Fruit fly (Drosophila melanogaster) whole organism, embryonic: ENCODE measurements around the gene CG5079.

Experiments
- B-H2 ChIP-seq: fragments of 200-800 bp; sonication (Bioruptor generic); optimal IDR thresholded peaks from 2 replicates; lab custom pipeline; 2018; ENCODE audit warnings: missing biosample characterization, mild to moderate bottlenecking, missing genetic modification characterization
- CG11695 ChIP-seq: fragments of 200-800 bp; sonication (Bioruptor generic); IDR thresholded peaks from 3 replicates; pipeline ENCODE4 v1.3.6; 2022; ENCODE audit warnings: missing biosample characterization, missing genetic modification characterization
- CG1602 ChIP-seq: fragments of 200-800 bp; sonication (Bioruptor generic); optimal IDR thresholded peaks from 3 replicates; lab custom pipeline; 2016; ENCODE audit warnings: missing biosample characterization, missing genetic modification characterization
- CG16813 ChIP-seq: fragments of 200-800 bp; sonication (Bioruptor generic); IDR thresholded peaks from 3 replicates; pipeline ENCODE4 v1.3.6; 2022; ENCODE audit warnings: missing biosample characterization, missing genetic modification characterization; ENCODE audit not compliant: partially characterized antibody
- CG17186 ChIP-seq: fragments of 200-800 bp; sonication (Bioruptor generic); optimal IDR thresholded peaks from 3 replicates; lab custom pipeline; 2017; ENCODE audit warnings: missing biosample characterization, missing genetic modification reagents, missing genetic modification characterization
- CG17359 ChIP-seq: fragments of 200-800 bp; sonication (Bioruptor generic); optimal IDR thresholded peaks from 3 replicates; lab custom pipeline; 2018; ENCODE audit warnings: missing biosample characterization, mild to moderate bottlenecking, missing genetic modification characterization, moderate library complexity
- CG17829 ChIP-seq: fragments of 200-800 bp; optimal IDR thresholded peaks from 2 replicates; lab custom pipeline; 2019; ENCODE audit warnings: missing biosample characterization, mild to moderate bottlenecking, missing genetic modification characterization, moderate library complexity
- CG18011 ChIP-seq: fragments of 200-800 bp; sonication (Bioruptor generic); optimal IDR thresholded peaks from 2 replicates; lab custom pipeline; 2017; ENCODE audit warnings: missing biosample characterization, missing genetic modification characterization, mild to moderate bottlenecking, moderate library complexity, missing genotype
- CG2116 ChIP-seq: fragments of 200-800 bp; sonication (Bioruptor generic); optimal IDR thresholded peaks from 3 replicates; lab custom pipeline; 2018; ENCODE audit warnings: missing biosample characterization, mild to moderate bottlenecking, missing genetic modification characterization
- CG2120 ChIP-seq: fragments of 200-800 bp; sonication (Bioruptor generic); optimal IDR thresholded peaks from 3 replicates; lab custom pipeline; 2016; ENCODE audit warnings: missing biosample characterization, missing genetic modification characterization
- CG2129 ChIP-seq: fragments of 200-800 bp; sonication (Bioruptor generic); IDR thresholded peaks from 2 replicates; pipeline ENCODE4 v1.3.6; 2022; ENCODE audit warnings: missing biosample characterization, missing genetic modification characterization; ENCODE audit not compliant: partially characterized antibody
- CG34224 ChIP-seq: fragments of 200-800 bp; sonication (Bioruptor generic); IDR thresholded peaks from 3 replicates; pipeline ENCODE4 v1.3.6; 2022; ENCODE audit warnings: missing biosample characterization, missing genetic modification characterization; ENCODE audit not compliant: partially characterized antibody
- CG34422 ChIP-seq: fragments of 200-800 bp; sonication (Bioruptor generic); IDR thresholded peaks from 3 replicates; pipeline ENCODE4 v1.3.6; 2022; ENCODE audit warnings: missing biosample characterization, missing genetic modification characterization
- CG4617 ChIP-seq: fragments of 200-800 bp; sonication (Bioruptor generic); optimal IDR thresholded peaks from 3 replicates; lab custom pipeline; 2016; ENCODE audit warnings: missing biosample characterization, missing genetic modification characterization, borderline replicate concordance
- CG4820 ChIP-seq: fragments of 200-800 bp; sonication (Bioruptor generic); optimal IDR thresholded peaks from 3 replicates; lab custom pipeline; 2016; ENCODE audit warnings: missing biosample characterization, missing genetic modification characterization
- CG5180 ChIP-seq: fragments of 200-800 bp; sonication (Bioruptor generic); optimal IDR thresholded peaks from 3 replicates; lab custom pipeline; 2017; ENCODE audit warnings: missing biosample characterization, missing genetic modification characterization, mild to moderate bottlenecking, moderate library complexity, missing genetic modification reagents
- CG6791 ChIP-seq: fragments of 200-800 bp; sonication (Bioruptor generic); IDR thresholded peaks from 3 replicates; pipeline ENCODE4 v1.3.6; 2022; ENCODE audit warnings: missing biosample characterization, missing genetic modification characterization; ENCODE audit not compliant: partially characterized antibody
- CG7357 ChIP-seq: fragments of 200-800 bp; sonication (Bioruptor generic); IDR thresholded peaks from 3 replicates; pipeline ENCODE4 v1.3.6; 2022; ENCODE audit warnings: missing biosample characterization, missing genetic modification characterization
- Dll ChIP-seq: fragments of 200-800 bp; sonication (Bioruptor generic); IDR thresholded peaks from 4 replicates; pipeline ENCODE4 v1.3.6; 2022; ENCODE audit warnings: missing biosample characterization, missing genetic modification characterization; ENCODE audit not compliant: partially characterized antibody
- Doc3 ChIP-seq: fragments of 200-800 bp; sonication (Bioruptor generic); IDR thresholded peaks from 3 replicates; pipeline ENCODE4 v1.3.6; 2022; ENCODE audit warnings: missing biosample characterization, missing genetic modification characterization; ENCODE audit not compliant: partially characterized antibody
- GATAe ChIP-seq: fragments of 200-800 bp; sonication (Bioruptor generic); conservative IDR thresholded peaks from 2 replicates; pipeline ENCODE4 v1.3.6; 2022; ENCODE audit warnings: missing biosample characterization, missing genetic modification characterization
- HLH3B ChIP-seq: fragments of 200-800 bp; sonication (Bioruptor generic); IDR thresholded peaks from 2 replicates; pipeline ENCODE4 v1.3.6; 2022; ENCODE audit warnings: missing biosample characterization, missing genetic modification characterization
- Meics ChIP-seq: fragments of 200-800 bp; sonication (Bioruptor generic); optimal IDR thresholded peaks from 2 replicates; lab custom pipeline; 2017; ENCODE audit warnings: missing biosample characterization, mild to moderate bottlenecking, missing genetic modification characterization
- Myb ChIP-seq: fragments of 200-800 bp; sonication (Bioruptor generic); optimal IDR thresholded peaks from 2 replicates; lab custom pipeline; 2016; ENCODE audit warnings: missing biosample characterization, missing genetic modification characterization
- Oli ChIP-seq: fragments of 200-800 bp; sonication (Bioruptor generic); optimal IDR thresholded peaks from 2 replicates; lab custom pipeline; 2018; ENCODE audit warnings: missing biosample characterization, mild to moderate bottlenecking, missing genetic modification characterization, moderate library complexity
- Opbp ChIP-seq: fragments of 200-800 bp; sonication (Bioruptor generic); IDR thresholded peaks from 3 replicates; pipeline ENCODE4 v1.3.6; 2022; ENCODE audit warnings: missing biosample characterization, missing genetic modification characterization; ENCODE audit not compliant: partially characterized antibody
- Ravus ChIP-seq: fragments of 200-800 bp; sonication (Bioruptor generic); IDR thresholded peaks from 2 replicates; pipeline ENCODE4 v1.3.6; 2022; ENCODE audit warnings: missing biosample characterization, missing genetic modification characterization
- Sin3A ChIP-seq: fragments of >200 bp; optimal IDR thresholded peaks from 2 replicates; lab custom pipeline; 2018
- Sox102F ChIP-seq: fragments of 200-800 bp; sonication (Bioruptor generic); optimal IDR thresholded peaks from 2 replicates; lab custom pipeline; 2018; ENCODE audit warnings: missing biosample characterization, mild to moderate bottlenecking, missing genetic modification characterization, moderate library complexity
- Sry-β ChIP-seq: fragments of 200-800 bp; sonication (Bioruptor generic); optimal IDR thresholded peaks from 2 replicates; lab custom pipeline; 2018; ENCODE audit warnings: missing biosample characterization, mild to moderate bottlenecking, missing genetic modification characterization, moderate library complexity
- Ssrp ChIP-seq: fragments of 200-800 bp; sonication (Bioruptor generic); optimal IDR thresholded peaks from 2 replicates; lab custom pipeline; 2018; ENCODE audit warnings: missing biosample characterization, mild to moderate bottlenecking, missing genetic modification characterization, moderate library complexity
- Xrp1 ChIP-seq: fragments of 200-800 bp; sonication (Bioruptor generic); IDR thresholded peaks from 2 replicates; pipeline ENCODE4 v1.3.6; 2022; ENCODE audit warnings: missing biosample characterization, missing genetic modification characterization
- bbx ChIP-seq: fragments of 200-800 bp; sonication (Bioruptor generic); IDR thresholded peaks from 2 replicates; pipeline ENCODE4 v1.3.6; 2022; ENCODE audit warnings: missing biosample characterization, missing genetic modification characterization; ENCODE audit not compliant: partially characterized antibody
- exex ChIP-seq: fragments of 200-800 bp; sonication (Bioruptor generic); optimal IDR thresholded peaks from 4 replicates; lab custom pipeline; 2018; ENCODE audit warnings: missing biosample characterization, mild to moderate bottlenecking, missing genetic modification characterization, moderate library complexity
- gfzf ChIP-seq: fragments of 200-800 bp; sonication (Bioruptor generic); optimal IDR thresholded peaks from 2 replicates; lab custom pipeline; 2016; ENCODE audit warnings: missing biosample characterization, mild to moderate bottlenecking, missing genetic modification characterization, moderate library complexity
- gt ChIP-seq: fragments of 200-800 bp; sonication (Bioruptor generic); IDR thresholded peaks from 2 replicates; pipeline ENCODE4 v1.3.6; 2022; ENCODE audit warnings: missing biosample characterization, missing genetic modification characterization
- hb ChIP-seq: fragments of 200-800 bp; sonication (Bioruptor generic); IDR thresholded peaks from 3 replicates; pipeline ENCODE4 v1.3.6; 2022; ENCODE audit warnings: missing biosample characterization, missing genetic modification characterization; ENCODE audit not compliant: partially characterized antibody
- mld ChIP-seq: fragments of 200-800 bp; sonication (Bioruptor generic); IDR thresholded peaks from 3 replicates; pipeline ENCODE4 v1.3.6; 2022; ENCODE audit warnings: missing biosample characterization, missing genetic modification characterization; ENCODE audit not compliant: partially characterized antibody
- pan ChIP-seq, 4 experiments: fragments of >200 bp in 3 of 4; fragments of 200-800 bp in 1 of 4; sonication (Bioruptor generic) in 1 of 4; optimal IDR thresholded peaks in 3 of 4; IDR thresholded peaks in 1 of 4; 2 replicates each; pipeline versions ENCODE4 v1.3.6 to Lab custom; 2017 to 2022; ENCODE audit warnings: missing biosample characterization in 2 of 4, missing genetic modification characterization in 2 of 4, mixed read lengths in 1 of 4
- prd ChIP-seq, 3 experiments: fragments of >200 bp in 2 of 3; fragments of 200-800 bp in 1 of 3; sonication (Bioruptor generic) in 1 of 3; optimal IDR thresholded peaks in 2 of 3; IDR thresholded peaks in 1 of 3; 2 replicates in 2 of 3; 3 replicates in 1 of 3; pipeline versions ENCODE4 v1.3.6 to Lab custom; 2017 to 2022; ENCODE audit warnings: missing biosample characterization in 1 of 3, missing genetic modification characterization in 1 of 3
- sd ChIP-seq: fragments of 200-800 bp; sonication (Bioruptor generic); optimal IDR thresholded peaks from 3 replicates; lab custom pipeline; 2018; ENCODE audit warnings: missing biosample characterization, mild to moderate bottlenecking, missing genetic modification characterization, moderate library complexity
- sob ChIP-seq: fragments of 200-800 bp; sonication (Bioruptor generic); IDR thresholded peaks from 2 replicates; pipeline ENCODE4 v1.3.6; 2022; ENCODE audit warnings: missing biosample characterization, missing genetic modification characterization
- tio ChIP-seq: fragments of 200-800 bp; sonication (Bioruptor generic); optimal IDR thresholded peaks from 2 replicates; lab custom pipeline; 2017; ENCODE audit warnings: missing biosample characterization, missing genetic modification characterization, inconsistent platforms
- trem ChIP-seq: fragments of 200-800 bp; optimal IDR thresholded peaks from 3 replicates; lab custom pipeline; 2019; ENCODE audit warnings: missing biosample characterization, mild to moderate bottlenecking, missing genetic modification characterization, moderate library complexity
- zf30C ChIP-seq: fragments of 200-800 bp; sonication (Bioruptor generic); optimal IDR thresholded peaks from 3 replicates; lab custom pipeline; 2018; ENCODE audit warnings: missing biosample characterization, mild to moderate bottlenecking, missing genetic modification characterization

CG5079 gene

dm6 chr3R:25623800-25624791 is 10.6 kb downstream of the CG5079 start, which contains the start of gene Npl4 (continued):
- TF ChIP-seq CG5180 (GFP tag; lab: Kevin White, UChicago) (no peak), CG11695 (GFP tag; lab: Robert Waterston, UW) (0 out of 3 replicates have a peak, but pooled peaks have one; percentile 58), Ssrp (tag; lab: Kevin White, UChicago) (peak; percentile 31), Dll (GFP tag; lab: Robert Waterston, UW) (peak; percentile 92), gt (GFP tag; lab: Robert Waterston, UW) (no peak), exex (tag; lab: Kevin White, UChicago) (peak; percentile 33), CG7357 (GFP tag; lab: Robert Waterston, UW) (no peak), CG17186 (peak; percentile 32), Meics (peak; percentile 23), Sin3A (peak; percentile 62), CG2129 (GFP tag; lab: Robert Waterston, UW) (peak; percentile 72), CG4820 (GFP tag; lab: Kevin White, UChicago) (no peak), hb (peak; percentile 98), sob (GFP tag; lab: Robert Waterston, UW) (0 out of 2 replicates have a peak, but pooled peaks have one; percentile 11), CG16813 (GFP tag; lab: Robert Waterston, UW) (peak; percentile 89), gfzf (GFP tag; lab: Kevin White, UChicago) (peak; percentile 31), CG17359 (tag; lab: Kevin White, UChicago) (no peak), bbx (GFP tag; lab: Robert Waterston, UW) (peak; percentile 98), CG34224 (GFP tag; lab: Robert Waterston, UW) (peak; percentile 97), prd (optimal IDR thresholded peaks at IDR 0.05; lab: Kevin White, UChicago) (no peak), prd (GFP tag; IDR thresholded peaks at IDR 0.05; lab: Robert Waterston, UW) (0 out of 3 replicates have a peak, but pooled peaks have one; percentile 10), CG2116 (peak; percentile 73), Xrp1 (peak; percentile 50; the same call in 1 of the 2 replicates), Ravus (GFP tag; lab: Robert Waterston, UW) (peak; percentile 56), CG34422 (peak; percentile 72; the same call in 1 of the 3 replicates), mld (GFP tag; lab: Robert Waterston, UW) (peak; percentile 97), tio (GFP tag; lab: Kevin White, UChicago) (peak; percentile 25), zf30C (GFP tag; lab: Kevin White, UChicago) (peak; percentile 48), pan (optimal IDR thresholded peaks at IDR 0.05; lab: Kevin White, UChicago) (no peak), pan (GFP tag; optimal IDR thresholded peaks at IDR 0.05 in 1 of 2, IDR thresholded peaks at IDR 0.05 in 1 of 2) (peak in 1 of 2 experiments; percentile 50), Opbp (GFP tag; lab: Robert Waterston, UW) (peak; percentile 95), CG4617 (GFP tag; lab: Kevin White, UChicago) (peak; percentile 72), Sox102F (GFP tag; lab: Kevin White, UChicago) (peak; percentile 26), HLH3B (GFP tag; lab: Robert Waterston, UW) (peak; percentile 35; the same call in 1 of the 2 replicates), CG17829 (peak; percentile 37), trem (tag; lab: Kevin White, UChicago) (peak; percentile 93), GATAe (GFP tag; lab: Robert Waterston, UW) (no peak), Oli (tag; lab: Kevin White, UChicago) (peak; percentile 25), CG6791 (peak; percentile 99), sd (tag; lab: Kevin White, UChicago) (no peak), CG2120 (no peak), B-H2 (no peak), Sry-β (GFP tag; lab: Kevin White, UChicago) (peak; percentile 60), Doc3 (GFP tag; lab: Robert Waterston, UW) (peak; percentile 81), CG18011 (GFP tag; lab: Kevin White, UChicago) (peak; percentile 71), Myb (GFP tag; lab: Kevin White, UChicago) (peak; percentile 19), CG1602 (GFP tag; lab: Kevin White, UChicago) (peak; percentile 20)
